Fruit fly (Drosophila melanogaster): ENCODE data around the gene spartin.
A peak's percentile ranks its signal among the peaks of the same experiment; 100 is the strongest.

spartin gene

DNA sequence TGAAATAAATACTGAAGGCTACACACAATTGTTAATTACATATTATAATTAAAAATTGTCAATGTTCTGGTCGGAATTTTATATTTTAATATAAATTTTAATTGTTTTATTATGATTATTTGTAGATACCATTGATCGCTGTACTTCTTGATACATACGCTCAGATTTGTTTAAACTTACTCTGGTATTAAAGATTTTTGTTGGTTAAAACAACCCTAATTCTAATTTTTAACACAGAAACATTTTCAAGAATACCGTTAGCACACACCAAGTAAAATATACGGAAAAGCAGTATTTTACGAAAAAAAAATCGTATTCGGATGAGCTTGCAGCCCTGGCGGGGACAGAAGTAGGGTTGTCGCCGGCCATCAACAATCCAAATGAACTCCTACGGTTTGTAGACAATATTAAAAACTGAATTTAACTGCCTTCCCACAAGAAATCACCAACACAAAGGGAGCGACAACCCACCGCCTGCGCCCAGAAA, 12.9 kb upstream of the spartin start, which contains the start of the genes CG9775, MED31 and slx1 (continued):
- TF ChIP-seq B-H2 (GFP tag; optimal IDR thresholded peaks at IDR 0.05) (peak; percentile 50), CG10147 (GFP tag; optimal IDR thresholded peaks at IDR 0.05) (peak; percentile 67), kay (GFP tag; optimal IDR thresholded peaks at IDR 0.05) (peak; percentile 14), onecut (GFP tag; IDR thresholded peaks at IDR 0.05) (peak; percentile 4; the same call in 1 of the 2 replicates), wdn (GFP tag; IDR thresholded peaks at IDR 0.05) (peak; percentile 66), CG14860 (GFP tag; IDR thresholded peaks at IDR 0.05; ENCODE audit: partially characterized antibody) (no peak), CG16813 (GFP tag; IDR thresholded peaks at IDR 0.05; ENCODE audit: partially characterized antibody) (0 out of 3 replicates have a peak, but pooled peaks have one; percentile 42), CG11093 (GFP tag; IDR thresholded peaks at IDR 0.05) (peak; percentile 75; the same call in 2 of the 3 replicates), CG10209 (GFP tag; optimal IDR thresholded peaks at IDR 0.05) (peak; percentile 64), zfh1 (GFP tag; IDR thresholded peaks at IDR 0.05) (peak; percentile 57; the same call in 2 of the 3 replicates), nerfin-2 (GFP tag; IDR thresholded peaks at IDR 0.05; ENCODE audit: partially characterized antibody) (no peak), Hmr (GFP tag; optimal IDR thresholded peaks at IDR 0.05) (peak; percentile 81), gfzf (GFP tag; optimal IDR thresholded peaks at IDR 0.05) (peak; percentile 55), CG15479 (GFP tag; optimal IDR thresholded peaks at IDR 0.05) (no peak), PHDP (tag; optimal IDR thresholded peaks at IDR 0.05) (peak; percentile 81), Hr39 (optimal IDR thresholded peaks at IDR 0.05) (no peak), Antp (GFP tag; optimal IDR thresholded peaks at IDR 0.05) (peak; percentile 34), Dip2 (GFP tag; IDR thresholded peaks at IDR 0.05) (no peak), otp (GFP tag; IDR thresholded peaks at IDR 0.05) (no peak), Fer1 (GFP tag; optimal IDR thresholded peaks at IDR 0.05) (peak; percentile 57), Eip74EF (GFP tag; optimal IDR thresholded peaks at IDR 0.05) (peak in 1 of 2 experiments; percentile 37), CG17568 (GFP tag; optimal IDR thresholded peaks at IDR 0.05) (no peak), da (GFP tag; optimal IDR thresholded peaks at IDR 0.05) (no peak), CG1529 (GFP tag; optimal IDR thresholded peaks at IDR 0.05) (peak; percentile 33), CG10979 (tag; optimal IDR thresholded peaks at IDR 0.05) (peak; percentile 69), nom (GFP tag; optimal IDR thresholded peaks at IDR 0.05) (no peak), Deaf1 (tag; optimal IDR thresholded peaks at IDR 0.05) (no peak), ATbp (GFP tag; optimal IDR thresholded peaks at IDR 0.05) (no peak), CG15601 (tag; optimal IDR thresholded peaks at IDR 0.05) (peak; percentile 72), CG6254 (GFP tag; optimal IDR thresholded peaks at IDR 0.05) (peak; percentile 65), CG11398 (GFP tag; optimal IDR thresholded peaks at IDR 0.05) (no peak), mam (GFP tag; optimal IDR thresholded peaks at IDR 0.05) (peak; percentile 43), D19B (GFP tag; optimal IDR thresholded peaks at IDR 0.05) (peak; percentile 65), vnd (GFP tag; IDR thresholded peaks at IDR 0.05; ENCODE audit: partially characterized antibody) (no peak), CG31365 (tag; optimal IDR thresholded peaks at IDR 0.05) (no peak), HLH54F (GFP tag; optimal IDR thresholded peaks at IDR 0.05) (no peak), CG2129 (GFP tag; IDR thresholded peaks at IDR 0.05; ENCODE audit: partially characterized antibody) (no peak), grn (GFP tag; optimal IDR thresholded peaks at IDR 0.05) (no peak), Fer2 (tag; optimal IDR thresholded peaks at IDR 0.05) (peak; percentile 63), tna (GFP tag; IDR thresholded peaks at IDR 0.05; ENCODE audit: partially characterized antibody) (no peak), Mad (GFP tag; optimal IDR thresholded peaks at IDR 0.05) (no peak), pita (GFP tag; optimal IDR thresholded peaks at IDR 0.05) (no peak), knrl (GFP tag; IDR thresholded peaks at IDR 0.05; ENCODE audit: partially characterized antibody) (no peak), CG30020 (tag; optimal IDR thresholded peaks at IDR 0.05) (peak; percentile 96), CG18599 (GFP tag; optimal IDR thresholded peaks at IDR 0.05) (peak; percentile 78), CG2120 (GFP tag; optimal IDR thresholded peaks at IDR 0.05) (peak; percentile 71), CG4424 (GFP tag; optimal IDR thresholded peaks at IDR 0.05) (peak; percentile 75), CG8924 (tag; optimal IDR thresholded peaks at IDR 0.05) (peak; percentile 87), CG5180 (GFP tag; optimal IDR thresholded peaks at IDR 0.05) (peak; percentile 14)

Measured in whole organism, embryonic.